Fruit fly (Drosophila melanogaster): Measurements from ENCODE around the gene CG5910.

CG5910 gene

dm6 chr3L:20399550-20400109, 42.6 kb upstream of the CG5910 start (continued):
- peak; percentile 90 for TF ChIP-seq rgr (GFP tag; optimal IDR thresholded peaks at IDR 0.05)

DNA sequence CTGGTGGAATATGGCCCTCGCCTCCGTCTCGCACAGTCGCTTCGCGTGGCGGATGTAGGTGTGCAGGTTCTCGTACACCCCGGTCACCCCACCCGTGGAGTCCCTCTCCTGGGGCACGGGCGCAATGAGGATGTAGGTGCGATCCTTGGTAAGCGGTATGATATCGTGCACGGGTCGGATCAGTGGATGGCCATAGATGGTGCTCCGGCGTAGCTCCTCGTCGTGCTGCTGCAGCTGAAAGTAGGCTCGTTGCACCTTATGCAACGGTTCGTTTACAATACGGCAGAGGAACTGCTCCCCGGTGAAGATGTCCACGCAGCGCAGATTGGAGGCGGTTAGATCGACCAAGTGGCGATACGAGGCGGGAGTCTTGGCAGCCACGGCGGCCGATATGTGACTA, 41.7 kb upstream of the CG5910 start:
- TF ChIP-seq Sp1 (GFP tag; optimal IDR thresholded peaks at IDR 0.05) (no peak), Vsx2 (GFP tag; optimal IDR thresholded peaks at IDR 0.05; ENCODE audit: partially characterized antibody) (no peak), lola (GFP tag; optimal IDR thresholded peaks at IDR 0.05) (no peak), OdsH (GFP tag; optimal IDR thresholded peaks at IDR 0.05) (no peak), GATAd (GFP tag; optimal IDR thresholded peaks at IDR 0.05) (no peak), CrebA (GFP tag; optimal IDR thresholded peaks at IDR 0.05; ENCODE audit: borderline replicate concordance) (no peak), Jra (GFP tag; optimal IDR thresholded peaks at IDR 0.05) (no peak), Myc (optimal IDR thresholded peaks at IDR 0.05) (no peak), Abd-B (GFP tag; optimal IDR thresholded peaks at IDR 0.05) (no peak), dmrt93B (GFP tag; optimal IDR thresholded peaks at IDR 0.05) (no peak), usp (GFP tag; optimal IDR thresholded peaks at IDR 0.05) (no peak), Dfd (GFP tag; optimal IDR thresholded peaks at IDR 0.05) (no peak), sage (GFP tag; optimal IDR thresholded peaks at IDR 0.05) (no peak), Hr83 (GFP tag; optimal IDR thresholded peaks at IDR 0.05; ENCODE audit: poor library complexity, severe bottlenecking) (no peak), Mio (GFP tag; optimal IDR thresholded peaks at IDR 0.05) (no peak), rgr (GFP tag; optimal IDR thresholded peaks at IDR 0.05) (no peak), N (GFP tag; optimal IDR thresholded peaks at IDR 0.05) (no peak), HLH106 (tag; optimal IDR thresholded peaks at IDR 0.05) (no peak), jim (GFP tag; optimal IDR thresholded peaks at IDR 0.05) (no peak)

- TF ChIP-seq Dfd (GFP tag; optimal IDR thresholded peaks at IDR 0.05) = no peak
- no peak for TF ChIP-seq GATAd (GFP tag; optimal IDR thresholded peaks at IDR 0.05)
- TF ChIP-seq Hr78 (GFP tag; optimal IDR thresholded peaks at IDR 0.05) = no peak
- no peak for TF ChIP-seq CG32264 (GFP tag; optimal IDR thresholded peaks at IDR 0.05)
- peak; percentile 97 for TF ChIP-seq Dif (GFP tag; optimal IDR thresholded peaks at IDR 0.05; ENCODE audit: partially characterized antibody)
- peak; percentile 87 for TF ChIP-seq Vsx2 (GFP tag; optimal IDR thresholded peaks at IDR 0.05; ENCODE audit: partially characterized antibody)
- no peak for TF ChIP-seq sage (GFP tag; optimal IDR thresholded peaks at IDR 0.05)
- TF ChIP-seq CrebA (GFP tag; optimal IDR thresholded peaks at IDR 0.05; ENCODE audit: borderline replicate concordance) = no peak
- no peak for TF ChIP-seq pan (optimal IDR thresholded peaks at IDR 0.05)
- TF ChIP-seq dsf (GFP tag; optimal IDR thresholded peaks at IDR 0.05; ENCODE audit: borderline replicate concordance) = no peak
- TF ChIP-seq Hr83 (GFP tag; optimal IDR thresholded peaks at IDR 0.05; ENCODE audit: poor library complexity, severe bottlenecking) = peak; percentile 54
- no peak for TF ChIP-seq tai (GFP tag; optimal IDR thresholded peaks at IDR 0.05)
- no peak for TF ChIP-seq sv (GFP tag; optimal IDR thresholded peaks at IDR 0.05)
- TF ChIP-seq br (GFP tag; optimal IDR thresholded peaks at IDR 0.05) = no peak
- TF ChIP-seq Hnf4 (GFP tag; optimal IDR thresholded peaks at IDR 0.05) = no peak
- no peak for TF ChIP-seq ey (GFP tag; optimal IDR thresholded peaks at IDR 0.05)
- TF ChIP-seq woc (GFP tag; optimal IDR thresholded peaks at IDR 0.05) = no peak
- peak; percentile 99 for TF ChIP-seq psq (GFP tag; optimal IDR thresholded peaks at IDR 0.05)
- no peak for TF ChIP-seq foxo (GFP tag; optimal IDR thresholded peaks at IDR 0.05)
- no peak for TF ChIP-seq Myc (optimal IDR thresholded peaks at IDR 0.05)
- peak; percentile 33 for TF ChIP-seq rgr (GFP tag; optimal IDR thresholded peaks at IDR 0.05)
- TF ChIP-seq Rel (GFP tag; optimal IDR thresholded peaks at IDR 0.05) = no peak
- TF ChIP-seq Rel (tag; optimal IDR thresholded peaks at IDR 0.05) = peak; percentile 16
- peak; percentile 44 for TF ChIP-seq Sp1 (GFP tag; optimal IDR thresholded peaks at IDR 0.05)
- no peak for TF ChIP-seq HLH106 (tag; optimal IDR thresholded peaks at IDR 0.05)
- no peak for TF ChIP-seq dmrt93B (GFP tag; optimal IDR thresholded peaks at IDR 0.05)
- peak; percentile 88 to 95 for TF ChIP-seq dl (GFP tag; optimal IDR thresholded peaks at IDR 0.05; ENCODE audit: insufficient read depth in 1 of 2, partially characterized antibody in 2 of 2)
- no peak for TF ChIP-seq brk (GFP tag; optimal IDR thresholded peaks at IDR 0.05)
- TF ChIP-seq Abd-B (GFP tag; optimal IDR thresholded peaks at IDR 0.05) = no peak
- TF ChIP-seq lola (GFP tag; optimal IDR thresholded peaks at IDR 0.05) = no peak
- no peak for TF ChIP-seq CG9705 (GFP tag; optimal IDR thresholded peaks at IDR 0.05)
- TF ChIP-seq fru (GFP tag; optimal IDR thresholded peaks at IDR 0.05) = peak; percentile 42
These were observed 41.0 kb upstream of the CG5910 start, which contains the start of gene trbl for dm6 chr3L:20401026-20401912. TSS of gene trbl (minus strand) at chr3L:20401609.
